Worm (Caenorhabditis elegans) whole organism, L2 larva: ENCODE measurements around the gene D2023.1.

Experiments used
- ZK546.5 ChIP-seq: sonication (generic microtip); optimal IDR thresholded peaks from 2 replicates; lab custom pipeline; 2017; ENCODE audit warnings: missing biosample characterization, missing genetic modification characterization
- aly-2 ChIP-seq: fragments of 150-350 bp; optimal IDR thresholded peaks from 2 replicates; lab custom pipeline; 2014; ENCODE audit warnings: missing biosample characterization, missing genetic modification characterization
- blmp-1 ChIP-seq: sonication (generic microtip); optimal IDR thresholded peaks from 2 replicates; lab custom pipeline; 2017; ENCODE audit warnings: missing genetic modification characterization, mild to moderate bottlenecking, missing compliant biosample characterization, antibody characterized with exemption, moderate library complexity; ENCODE audit not compliant: insufficient read depth
- egl-27 ChIP-seq: sonication (generic microtip); optimal IDR thresholded peaks from 3 replicates; lab custom pipeline; 2017; ENCODE audit warnings: missing biosample characterization, missing genetic modification reagents, missing genetic modification characterization
- elt-1 ChIP-seq: fragments of 150-350 bp; optimal IDR thresholded peaks from 2 replicates; lab custom pipeline; 2014; ENCODE audit warnings: missing biosample characterization, missing genetic modification characterization
- lsy-2 ChIP-seq, 2 experiments: fragments of 150-350 bp in 1 of 2; sonication (generic microtip) in 1 of 2; optimal IDR thresholded peaks; 2 replicates each; lab custom pipeline; 2014 to 2017; ENCODE audit warnings: missing biosample characterization in 2 of 2, missing genetic modification characterization in 2 of 2
- mdl-1 ChIP-seq, 2 experiments: fragments of 150-350 bp in 1 of 2; sonication (generic microtip) in 1 of 2; optimal IDR thresholded peaks; 2 replicates each; lab custom pipeline; 2017; ENCODE audit warnings: missing biosample characterization in 2 of 2, missing genetic modification characterization in 2 of 2
- nhr-11 ChIP-seq: fragments of 150-350 bp; optimal IDR thresholded peaks from 2 replicates; lab custom pipeline; 2014; ENCODE audit warnings: missing biosample characterization, missing genetic modification characterization
- nhr-25 ChIP-seq: fragments of 150-350 bp; sonication (generic microtip); optimal IDR thresholded peaks from 3 replicates; lab custom pipeline; 2014; ENCODE audit warnings: missing biosample characterization, missing genetic modification characterization
- snpc-4 ChIP-seq: fragments of 150-350 bp; optimal IDR thresholded peaks from 2 replicates; lab custom pipeline; 2014; ENCODE audit warnings: missing biosample characterization, missing genetic modification characterization
- unc-39 ChIP-seq: fragments of 150-350 bp; optimal IDR thresholded peaks from 2 replicates; lab custom pipeline; 2014; ENCODE audit warnings: missing biosample characterization, missing genetic modification characterization
- unc-62 ChIP-seq: fragments of 150-350 bp; optimal IDR thresholded peaks from 2 replicates; lab custom pipeline; 2014; ENCODE audit warnings: missing biosample characterization, missing genetic modification reagents, missing genetic modification characterization
- zag-1 ChIP-seq: fragments of 150-350 bp; optimal IDR thresholded peaks from 2 replicates; lab custom pipeline; 2014; ENCODE audit warnings: missing biosample characterization, missing genetic modification characterization
- ztf-4 ChIP-seq: fragments of 150-350 bp; optimal IDR thresholded peaks from 2 replicates; lab custom pipeline; 2014; ENCODE audit warnings: missing biosample characterization, missing genetic modification characterization

DNA sequence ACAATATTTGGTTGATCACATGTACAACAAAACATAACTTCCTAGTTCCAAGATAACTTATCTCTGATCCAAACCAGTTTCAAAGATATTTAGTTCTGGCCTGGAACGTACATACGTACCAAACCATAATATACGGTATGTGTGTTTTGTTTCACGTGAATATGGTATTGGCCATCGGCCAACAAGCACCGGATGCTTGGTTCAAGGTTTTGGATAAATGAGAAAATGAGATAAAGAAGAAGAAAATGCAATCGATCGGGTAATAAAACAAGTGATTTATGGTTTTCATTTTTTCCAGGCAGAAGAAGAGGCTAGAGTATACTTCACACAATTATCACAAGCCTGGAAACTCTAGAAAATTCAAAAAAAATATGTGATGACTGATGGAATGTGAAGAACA lies 6.0 kb downstream of the D2023.1 start:
- TF ChIP-seq ztf-4 (tag; lab: Kevin White, UChicago): no peak
- TF ChIP-seq egl-27: peak; percentile 69
- no peak for TF ChIP-seq blmp-1 (tag; lab: Kevin White, UChicago)
- no peak for TF ChIP-seq unc-39
- no peak for TF ChIP-seq elt-1
- no peak for TF ChIP-seq unc-62 (GFP tag; lab: Kevin White, UChicago)
- TF ChIP-seq snpc-4: no peak
- no peak for TF ChIP-seq nhr-11 (tag; lab: Kevin White, UChicago)
- TF ChIP-seq mdl-1 (tag; optimal IDR thresholded peaks at IDR 0.05; lab: Kevin White, UChicago): peak in 1 of 2 experiments; percentile 2
- no peak for TF ChIP-seq ZK546.5 (tag; lab: Kevin White, UChicago)
- no peak for TF ChIP-seq zag-1
- no peak for TF ChIP-seq aly-2 (tag; lab: Kevin White, UChicago)
- TF ChIP-seq nhr-25 (tag; lab: Kevin White, UChicago): peak; percentile 52
- no peak for TF ChIP-seq lsy-2 (tag; optimal IDR thresholded peaks at IDR 0.05; lab: Kevin White, UChicago)
